Worm (Caenorhabditis elegans): ENCODE measurements around the gene math-34.

- TF ChIP-seq arid-1 (GFP tag; conservative IDR thresholded peaks at IDR 0.05), result no peak
- TF ChIP-seq ZK546.5 (tag; optimal IDR thresholded peaks at IDR 0.05), result no peak
- no peak for TF ChIP-seq mdl-1 (tag; optimal IDR thresholded peaks at IDR 0.05)
- TF ChIP-seq vab-7 (GFP tag; IDR thresholded peaks at IDR 0.05), result no peak
- TF ChIP-seq unc-39 (tag; optimal IDR thresholded peaks at IDR 0.05), result no peak
- TF ChIP-seq nhr-28 (tag; optimal IDR thresholded peaks at IDR 0.05), result no peak
- TF ChIP-seq unc-62 (GFP tag; optimal IDR thresholded peaks at IDR 0.05 in 1 of 2), result no peak
- no peak for TF ChIP-seq unc-62 (tag; optimal IDR thresholded peaks at IDR 0.05)
- TF ChIP-seq fos-1 (tag; optimal IDR thresholded peaks at IDR 0.05), result no peak
Observed at ce11 chrII:1071432-1071831, 42.7 kb downstream of the math-34 start.
